Fruit fly (Drosophila melanogaster): ENCODE measurements around the gene GatC.

The GatC gene

dm6 chr2L:13835002-13835910, 2.4 kb upstream of the GatC start, which contains the start of the genes mRpS23 and CenG1A (continued):
- TF ChIP-seq YL-1 (GFP tag; optimal IDR thresholded peaks at IDR 0.05) (peak; percentile 99), Trl (optimal IDR thresholded peaks at IDR 0.05) (no peak), Trl (GFP tag; optimal IDR thresholded peaks at IDR 0.05) (peak; percentile 100), fd102C (GFP tag; optimal IDR thresholded peaks at IDR 0.05) (peak; percentile 98), CG13424 (tag; optimal IDR thresholded peaks at IDR 0.05) (peak; percentile 100), CG8281 (tag; optimal IDR thresholded peaks at IDR 0.05) (peak; percentile 96), CG16813 (GFP tag; IDR thresholded peaks at IDR 0.05; ENCODE audit: partially characterized antibody) (peak; percentile 79), CG7357 (GFP tag; IDR thresholded peaks at IDR 0.05) (peak; percentile 99), tup (GFP tag; optimal IDR thresholded peaks at IDR 0.05) (peak; percentile 99), Abd-B (GFP tag; optimal IDR thresholded peaks at IDR 0.05) (peak; percentile 99), pum (GFP tag; optimal IDR thresholded peaks at IDR 0.05) (peak; percentile 100), Oli (tag; optimal IDR thresholded peaks at IDR 0.05) (peak; percentile 100), Vsx1 (GFP tag; optimal IDR thresholded peaks at IDR 0.05) (peak; percentile 99), slp2 (GFP tag; optimal IDR thresholded peaks at IDR 0.05) (peak; percentile 100), prd (optimal IDR thresholded peaks at IDR 0.05) (no peak), prd (GFP tag; IDR thresholded peaks at IDR 0.05) (peak; percentile 100), gce (GFP tag; IDR thresholded peaks at IDR 0.05) (peak; percentile 100), fu2 (GFP tag; optimal IDR thresholded peaks at IDR 0.05) (peak; percentile 100), CG30431 (GFP tag; optimal IDR thresholded peaks at IDR 0.05) (peak; percentile 99), B-H1 (GFP tag; IDR thresholded peaks at IDR 0.05) (peak; percentile 100), pb (GFP tag; optimal IDR thresholded peaks at IDR 0.05) (peak; percentile 99), Scr (GFP tag; IDR thresholded peaks at IDR 0.05; ENCODE audit: partially characterized antibody) (peak; percentile 89), CG17612 (GFP tag; IDR thresholded peaks at IDR 0.05) (peak; percentile 99), abd-A (tag; optimal IDR thresholded peaks at IDR 0.05) (no peak), Poxn (GFP tag; IDR thresholded peaks at IDR 0.05) (peak; percentile 99), Dek (tag; optimal IDR thresholded peaks at IDR 0.05) (peak; percentile 100), CG6654 (GFP tag; optimal IDR thresholded peaks at IDR 0.05) (peak; percentile 95), Stat92E (GFP tag; optimal IDR thresholded peaks at IDR 0.05) (peak in 1 of 3 experiments; percentile 99), CG11695 (GFP tag; IDR thresholded peaks at IDR 0.05) (peak; percentile 100), Adf1 (GFP tag; IDR thresholded peaks at IDR 0.05) (peak; percentile 95), CG1233 (GFP tag; optimal IDR thresholded peaks at IDR 0.05) (peak; percentile 100), Myb (GFP tag; optimal IDR thresholded peaks at IDR 0.05) (peak; percentile 96), CG33213 (GFP tag; optimal IDR thresholded peaks at IDR 0.05) (peak; percentile 100), peb (GFP tag; IDR thresholded peaks at IDR 0.05) (peak; percentile 100), tx (GFP tag; optimal IDR thresholded peaks at IDR 0.05) (peak; percentile 99), CG6854 (GFP tag; optimal IDR thresholded peaks at IDR 0.05) (peak; percentile 100), Bgb (GFP tag; IDR thresholded peaks at IDR 0.05; ENCODE audit: partially characterized antibody) (peak; percentile 70), CG2678 (tag; optimal IDR thresholded peaks at IDR 0.05) (peak; percentile 100), CG10209 (GFP tag; optimal IDR thresholded peaks at IDR 0.05) (peak; percentile 100), CG15011 (GFP tag; optimal IDR thresholded peaks at IDR 0.05) (peak; percentile 99), ara (GFP tag; IDR thresholded peaks at IDR 0.05) (peak; percentile 100), sc (optimal IDR thresholded peaks at IDR 0.05) (no peak), sc (GFP tag; optimal IDR thresholded peaks at IDR 0.05) (peak; percentile 99), hth (optimal IDR thresholded peaks at IDR 0.05) (no peak), Dip2 (GFP tag; IDR thresholded peaks at IDR 0.05) (peak; percentile 85), Max (GFP tag; optimal IDR thresholded peaks at IDR 0.05) (peak; percentile 100), Ssrp (tag; optimal IDR thresholded peaks at IDR 0.05) (peak; percentile 100), tgo (GFP tag; IDR thresholded peaks at IDR 0.05) (peak; percentile 100), CG1647 (GFP tag; optimal IDR thresholded peaks at IDR 0.05) (peak; percentile 99)
